Worm (Caenorhabditis elegans) whole organism, L2 larva: ENCODE data around the gene bath-33.

Experiments
- R02D3.7 ChIP-seq: fragments of 150-350 bp; optimal IDR thresholded peaks from 2 replicates; lab custom pipeline; 2014; ENCODE audit warnings: missing biosample characterization, missing genetic modification characterization
- Y55F3AM.14 ChIP-seq: fragments of 200-800 bp; sonication (Bioruptor generic); optimal IDR thresholded peaks from 2 replicates; lab custom pipeline; 2018; ENCODE audit warnings: mild to moderate bottlenecking, missing genetic modification characterization, missing compliant biosample characterization
- ZK546.5 ChIP-seq: sonication (generic microtip); optimal IDR thresholded peaks from 2 replicates; lab custom pipeline; 2017; ENCODE audit warnings: missing biosample characterization, missing genetic modification characterization
- ama-1 ChIP-seq: fragments of 150-350 bp; optimal IDR thresholded peaks from 2 replicates; lab custom pipeline; 2018; ENCODE audit warnings: inconsistent platforms
- blmp-1 ChIP-seq: sonication (generic microtip); optimal IDR thresholded peaks from 2 replicates; lab custom pipeline; 2017; ENCODE audit warnings: missing genetic modification characterization, mild to moderate bottlenecking, missing compliant biosample characterization, antibody characterized with exemption, moderate library complexity; ENCODE audit not compliant: insufficient read depth
- ceh-16 ChIP-seq: fragments of 150-350 bp; optimal IDR thresholded peaks from 2 replicates; lab custom pipeline; 2014; ENCODE audit warnings: missing biosample characterization, missing genetic modification characterization
- ceh-82 ChIP-seq: fragments of 150-350 bp; optimal IDR thresholded peaks from 2 replicates; lab custom pipeline; 2014; ENCODE audit warnings: missing biosample characterization, missing genetic modification characterization
- crh-2 ChIP-seq: sonication (generic microtip); optimal IDR thresholded peaks from 2 replicates; lab custom pipeline; 2017; ENCODE audit warnings: missing biosample characterization, missing genetic modification characterization
- egl-27 ChIP-seq: sonication (generic microtip); optimal IDR thresholded peaks from 3 replicates; lab custom pipeline; 2017; ENCODE audit warnings: missing biosample characterization, missing genetic modification reagents, missing genetic modification characterization
- elt-3 ChIP-seq: sonication (generic microtip); optimal IDR thresholded peaks from 2 replicates; lab custom pipeline; 2017; ENCODE audit warnings: missing biosample characterization, missing genetic modification characterization
- fos-1 ChIP-seq: fragments of 150-350 bp; optimal IDR thresholded peaks from 2 replicates; lab custom pipeline; 2014; ENCODE audit warnings: missing biosample characterization, missing genetic modification characterization
- gmeb-1 ChIP-seq: fragments of 150-350 bp; optimal IDR thresholded peaks from 2 replicates; lab custom pipeline; 2014; ENCODE audit warnings: missing biosample characterization, missing genetic modification characterization
- lin-11 ChIP-seq: fragments of 150-350 bp; sonication (generic microtip); optimal IDR thresholded peaks from 2 replicates; lab custom pipeline; 2014; ENCODE audit warnings: missing biosample characterization, missing genetic modification characterization, inconsistent platforms, mixed read lengths
- lin-39 ChIP-seq: fragments of 150-350 bp; optimal IDR thresholded peaks from 2 replicates; lab custom pipeline; 2014; ENCODE audit warnings: missing biosample characterization, missing genetic modification reagents, missing genetic modification characterization
- mab-5 ChIP-seq: fragments of 150-350 bp; optimal IDR thresholded peaks from 2 replicates; lab custom pipeline; 2014; ENCODE audit warnings: missing biosample characterization, missing genetic modification characterization
- mbf-1 ChIP-seq: sonication (generic microtip); optimal IDR thresholded peaks from 2 replicates; lab custom pipeline; 2017; ENCODE audit warnings: missing biosample characterization, missing genetic modification characterization
- mdl-1 ChIP-seq, 2 experiments: fragments of 150-350 bp in 1 of 2; sonication (generic microtip) in 1 of 2; optimal IDR thresholded peaks; 2 replicates each; lab custom pipeline; 2017; ENCODE audit warnings: missing biosample characterization in 2 of 2, missing genetic modification characterization in 2 of 2
- nhr-10 ChIP-seq: sonication (generic microtip); optimal IDR thresholded peaks from 2 replicates; lab custom pipeline; 2017; ENCODE audit warnings: missing biosample characterization, missing genetic modification characterization
- nhr-23 ChIP-seq: fragments of 150-350 bp; optimal IDR thresholded peaks from 2 replicates; lab custom pipeline; 2014; ENCODE audit warnings: missing biosample characterization, missing genetic modification reagents, missing genetic modification characterization
- nhr-237 ChIP-seq: fragments of 150-350 bp; optimal IDR thresholded peaks from 2 replicates; lab custom pipeline; 2014; ENCODE audit warnings: missing biosample characterization, missing genetic modification characterization
- nhr-25 ChIP-seq: fragments of 150-350 bp; sonication (generic microtip); optimal IDR thresholded peaks from 3 replicates; lab custom pipeline; 2014; ENCODE audit warnings: missing biosample characterization, missing genetic modification characterization
- nhr-77 ChIP-seq: fragments of 150-350 bp; optimal IDR thresholded peaks from 2 replicates; lab custom pipeline; 2014; ENCODE audit warnings: missing biosample characterization, missing genetic modification characterization
- peb-1 ChIP-seq: fragments of 150-350 bp; optimal IDR thresholded peaks from 2 replicates; lab custom pipeline; 2014; ENCODE audit warnings: missing biosample characterization, missing genetic modification characterization
- sem-4 ChIP-seq: fragments of 150-350 bp; optimal IDR thresholded peaks from 2 replicates; lab custom pipeline; 2014; ENCODE audit warnings: missing biosample characterization, missing genetic modification reagents, missing genetic modification characterization
- skn-1 ChIP-seq: sonication (generic microtip); optimal IDR thresholded peaks from 2 replicates; lab custom pipeline; 2017; ENCODE audit warnings: missing biosample characterization, missing genetic modification characterization
- sma-3 ChIP-seq: sonication (generic microtip); optimal IDR thresholded peaks from 2 replicates; lab custom pipeline; 2016; ENCODE audit warnings: missing genetic modification reagents, missing genetic modification characterization, missing compliant biosample characterization
- sma-9 ChIP-seq, 2 experiments: fragments of 150-350 bp in 1 of 2; sonication (generic microtip) in 1 of 2; optimal IDR thresholded peaks; 2 replicates each; lab custom pipeline; 2014 to 2016; ENCODE audit warnings: missing genetic modification characterization in 2 of 2, mild to moderate bottlenecking in 1 of 2, missing biosample characterization in 1 of 2, missing compliant biosample characterization in 1 of 2, missing genetic modification reagents in 1 of 2, moderate library complexity in 1 of 2
- snpc-4 ChIP-seq: fragments of 150-350 bp; optimal IDR thresholded peaks from 2 replicates; lab custom pipeline; 2014; ENCODE audit warnings: missing biosample characterization, missing genetic modification characterization
- unc-39 ChIP-seq: fragments of 150-350 bp; optimal IDR thresholded peaks from 2 replicates; lab custom pipeline; 2014; ENCODE audit warnings: missing biosample characterization, missing genetic modification characterization
- unc-55 ChIP-seq: fragments of 150-350 bp; sonication (generic microtip); optimal IDR thresholded peaks from 3 replicates; lab custom pipeline; 2014; ENCODE audit warnings: missing biosample characterization, missing genetic modification reagents, missing genetic modification characterization
- unc-62 ChIP-seq: fragments of 150-350 bp; optimal IDR thresholded peaks from 2 replicates; lab custom pipeline; 2014; ENCODE audit warnings: missing biosample characterization, missing genetic modification reagents, missing genetic modification characterization
- ztf-1 ChIP-seq: fragments of 200-800 bp; sonication (Bioruptor generic); conservative IDR thresholded peaks from 2 replicates; pipeline ENCODE4 v1.3.6; 2022; ENCODE audit warnings: missing genetic modification characterization, missing compliant biosample characterization
- ztf-4 ChIP-seq: fragments of 150-350 bp; optimal IDR thresholded peaks from 2 replicates; lab custom pipeline; 2014; ENCODE audit warnings: missing biosample characterization, missing genetic modification characterization

bath-33 gene

DNA sequence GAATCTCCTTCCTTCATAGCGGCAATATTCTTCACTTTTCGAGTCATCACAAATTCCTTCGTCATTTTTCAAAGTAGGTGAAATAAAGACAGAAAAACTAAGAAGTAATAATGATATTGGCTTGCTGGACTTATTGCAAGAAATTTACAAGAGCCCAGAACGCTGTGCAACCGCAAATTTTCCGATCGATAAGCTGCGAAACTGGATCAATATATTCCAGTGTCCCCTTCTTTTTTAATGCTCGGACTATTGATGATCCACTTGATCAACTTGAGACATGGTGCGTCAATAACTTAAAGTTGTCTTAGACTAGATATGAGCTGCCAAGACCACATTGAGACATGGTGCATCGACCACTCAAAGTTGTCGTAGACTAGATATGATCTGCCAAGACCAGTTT, at the start of gene bath-33:
Gene bath-33 (minus strand): TSS at position 101 of the 400 bp plus-strand sequence.
- TF ChIP-seq skn-1 (tag; lab: Kevin White, UChicago): no peak
- no peak for TF ChIP-seq nhr-237 (tag; lab: Kevin White, UChicago)
- TF ChIP-seq nhr-10: no peak
- no peak for TF ChIP-seq lin-11 (tag; lab: Kevin White, UChicago)
- no peak for TF ChIP-seq gmeb-1
- TF ChIP-seq mbf-1 (tag; lab: Kevin White, UChicago): no peak
- TF ChIP-seq blmp-1 (tag; lab: Kevin White, UChicago): no peak
- no peak for TF ChIP-seq mdl-1 (tag; optimal IDR thresholded peaks at IDR 0.05; lab: Kevin White, UChicago)
- no peak for TF ChIP-seq nhr-25
- no peak for TF ChIP-seq ceh-16 (tag; lab: Kevin White, UChicago)

- TF ChIP-seq crh-2 (tag; lab: Kevin White, UChicago) (no peak), ama-1 (no peak), lin-11 (tag; lab: Kevin White, UChicago) (no peak), ztf-1 (GFP tag; lab: Robert Waterston, UW) (no peak), nhr-77 (tag; lab: Kevin White, UChicago) (no peak), nhr-23 (tag; lab: Kevin White, UChicago) (no peak), elt-3 (tag; lab: Kevin White, UChicago) (no peak), Y55F3AM.14 (GFP tag; lab: Kevin White, UChicago) (no peak), ztf-4 (tag; lab: Kevin White, UChicago) (no peak), fos-1 (tag; lab: Kevin White, UChicago) (no peak)
These were observed 48.9 kb upstream of the bath-33 start, which contains the start of gene btb-12 for ce11 chrII:1654917-1655316. TSS of gene btb-12 (plus strand) at chrII:1655217.

DNA sequence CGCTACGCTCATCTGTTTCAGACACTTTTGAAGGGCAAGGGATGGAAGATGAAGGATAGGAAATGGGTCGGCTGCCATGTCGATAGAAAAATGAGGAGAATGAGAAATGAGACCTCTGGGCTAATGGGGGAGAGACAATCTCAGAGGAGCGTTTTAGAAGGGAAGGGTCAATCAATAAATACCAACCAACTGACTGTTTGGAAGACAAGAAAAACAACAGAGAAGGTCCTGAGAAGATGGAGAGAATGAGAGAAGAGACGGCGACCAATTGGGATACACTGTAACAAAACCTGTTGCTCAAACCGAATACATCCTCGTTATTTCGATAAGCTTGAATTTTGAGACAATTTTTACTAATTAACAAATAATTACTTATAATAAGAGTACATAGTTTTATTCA, 47.4 kb upstream of the bath-33 start, which contains the start of gene fbxb-15:
Gene fbxb-15 (minus strand): TSS at position 101 of the 400 bp plus-strand sequence.
- TF ChIP-seq mbf-1 (tag; lab: Kevin White, UChicago): no peak
- TF ChIP-seq sma-3 (GFP tag; lab: Kevin White, UChicago): no peak
- no peak for TF ChIP-seq snpc-4

DNA sequence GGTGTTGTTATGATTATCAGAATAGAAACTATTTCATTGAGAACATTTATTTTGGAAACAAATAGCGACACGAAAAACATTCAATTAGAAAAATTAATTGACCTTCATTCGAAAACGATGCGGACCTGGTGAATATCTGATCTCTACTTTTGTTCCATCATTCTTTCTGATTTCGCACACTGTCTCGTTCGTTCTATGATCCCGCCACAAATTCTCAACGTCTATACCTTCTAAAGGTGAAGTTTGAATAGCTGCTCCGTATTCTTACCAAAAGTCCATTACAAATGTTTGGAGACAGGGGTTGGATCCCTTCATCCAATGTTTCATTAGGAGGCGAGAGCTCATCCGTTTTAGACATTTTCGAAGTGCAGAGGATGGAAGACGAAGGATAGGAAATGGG, 45.8 kb upstream of the bath-33 start, which contains the start of gene fbxb-16:
Gene fbxb-16 (minus strand): TSS at position 101 of the 400 bp plus-strand sequence.
- TF ChIP-seq ama-1 (no peak), crh-2 (tag; lab: Kevin White, UChicago) (no peak), sem-4 (tag; lab: Kevin White, UChicago) (no peak), ceh-16 (tag; lab: Kevin White, UChicago) (no peak), mbf-1 (tag; lab: Kevin White, UChicago) (no peak), egl-27 (tag; lab: Kevin White, UChicago) (no peak), unc-55 (no peak), ZK546.5 (tag; lab: Kevin White, UChicago) (no peak), R02D3.7 (tag; lab: Kevin White, UChicago) (no peak), peb-1 (tag; lab: Kevin White, UChicago) (no peak), unc-39 (tag; lab: Kevin White, UChicago) (no peak), ztf-1 (GFP tag; lab: Robert Waterston, UW) (no peak), skn-1 (tag; lab: Kevin White, UChicago) (no peak), lin-39 (tag; lab: Kevin White, UChicago) (no peak), sma-9 (GFP tag; optimal IDR thresholded peaks at IDR 0.05; lab: Kevin White, UChicago) (no peak), sma-9 (tag; optimal IDR thresholded peaks at IDR 0.05; lab: Kevin White, UChicago) (no peak), unc-62 (GFP tag; lab: Kevin White, UChicago) (no peak), sma-3 (GFP tag; lab: Kevin White, UChicago) (no peak)

- TF ChIP-seq sma-9 (GFP tag; optimal IDR thresholded peaks at IDR 0.05; lab: Kevin White, UChicago) (no peak), sma-9 (tag; optimal IDR thresholded peaks at IDR 0.05; lab: Kevin White, UChicago) (no peak), unc-62 (GFP tag; lab: Kevin White, UChicago) (no peak), sma-3 (GFP tag; lab: Kevin White, UChicago) (no peak), gmeb-1 (no peak), lin-11 (tag; lab: Kevin White, UChicago) (no peak), sem-4 (tag; lab: Kevin White, UChicago) (no peak), ceh-82 (tag; lab: Kevin White, UChicago) (no peak), mab-5 (tag; lab: Kevin White, UChicago) (no peak), fos-1 (tag; lab: Kevin White, UChicago) (no peak)
These were observed 44.5 kb upstream of the bath-33 start, which contains the start of gene fbxb-20 for ce11 chrII:1650502-1650901. TSS of gene fbxb-20 (minus strand) at chrII:1650602.
